Fruit fly (Drosophila melanogaster) whole organism, adult: Measurements from ENCODE around the gene CG33230.
A peak's percentile ranks its signal among the peaks of the same experiment; 100 is the strongest.

Experiments
- CG11617 ChIP-seq: fragments of 200-800 bp; sonication (Bioruptor generic); optimal IDR thresholded peaks from 2 replicates; lab custom pipeline; 2017; ENCODE audit warnings: mild to moderate bottlenecking, missing biosample characterization, missing genetic modification reagents, missing genetic modification characterization
- CG12768 ChIP-seq: fragments of 200-800 bp; sonication (Bioruptor generic); optimal IDR thresholded peaks from 2 replicates; lab custom pipeline; 2017; ENCODE audit warnings: missing biosample characterization, missing genetic modification characterization, mild to moderate bottlenecking, moderate library complexity, missing genetic modification reagents
- CG14711 ChIP-seq: fragments of 200-800 bp; sonication (Bioruptor generic); optimal IDR thresholded peaks from 2 replicates; lab custom pipeline; 2018; ENCODE audit warnings: missing biosample characterization, mild to moderate bottlenecking, missing genetic modification characterization, moderate library complexity
- CG1620 ChIP-seq: fragments of 200-800 bp; sonication (Bioruptor generic); optimal IDR thresholded peaks from 2 replicates; lab custom pipeline; 2016; ENCODE audit warnings: missing biosample characterization, missing genetic modification characterization
- CG33017 ChIP-seq: fragments of 200-800 bp; sonication (Bioruptor generic); optimal IDR thresholded peaks from 2 replicates; lab custom pipeline; 2018; ENCODE audit warnings: missing biosample characterization, mild to moderate bottlenecking, missing genetic modification characterization, moderate library complexity
- CG5204 ChIP-seq: fragments of 200-800 bp; sonication (Bioruptor generic); optimal IDR thresholded peaks from 2 replicates; lab custom pipeline; 2016; ENCODE audit warnings: missing biosample characterization, missing genetic modification characterization
- CG7045 ChIP-seq: fragments of 200-800 bp; sonication (Bioruptor generic); optimal IDR thresholded peaks from 2 replicates; lab custom pipeline; 2017; ENCODE audit warnings: missing biosample characterization, mild to moderate bottlenecking, missing genetic modification characterization
- CG7101 ChIP-seq: fragments of 200-800 bp; sonication (Bioruptor generic); optimal IDR thresholded peaks from 2 replicates; lab custom pipeline; 2018; ENCODE audit warnings: missing biosample characterization, mild to moderate bottlenecking, missing genetic modification characterization, moderate library complexity
- Clk ChIP-seq: fragments of 200-800 bp; sonication (Bioruptor generic); optimal IDR thresholded peaks from 2 replicates; lab custom pipeline; 2017; ENCODE audit warnings: missing biosample characterization, missing genetic modification characterization
- Crg-1 ChIP-seq: fragments of 200-800 bp; sonication (Bioruptor generic); optimal IDR thresholded peaks from 2 replicates; lab custom pipeline; 2016; ENCODE audit warnings: missing biosample characterization, missing genetic modification characterization
- Hr96 ChIP-seq: fragments of 200-800 bp; sonication (Bioruptor generic); optimal IDR thresholded peaks from 2 replicates; lab custom pipeline; 2016; ENCODE audit warnings: missing biosample characterization, missing genetic modification characterization
- Mnt ChIP-seq: fragments of 200-800 bp; sonication (Bioruptor generic); optimal IDR thresholded peaks from 2 replicates; lab custom pipeline; 2016; ENCODE audit warnings: missing biosample characterization, mild to moderate bottlenecking, missing genetic modification characterization
- bab1 ChIP-seq: fragments of 200-800 bp; sonication (Bioruptor generic); optimal IDR thresholded peaks from 3 replicates; lab custom pipeline; 2019; ENCODE audit warnings: missing biosample characterization, mild to moderate bottlenecking, missing genetic modification characterization, moderate library complexity
- cic ChIP-seq: fragments of 200-800 bp; sonication (Bioruptor generic); optimal IDR thresholded peaks from 2 replicates; lab custom pipeline; 2017; ENCODE audit warnings: missing biosample characterization, mild to moderate bottlenecking, missing genetic modification characterization, moderate library complexity
- cnc ChIP-seq, 2 experiments: fragments of >200 bp; optimal IDR thresholded peaks; 2 replicates each; lab custom pipeline; 2017
- kay ChIP-seq: fragments of 200-800 bp; sonication (Bioruptor generic); peaks from one replicate; lab custom pipeline; 2016; ENCODE audit warnings: missing biosample characterization, missing genetic modification characterization, borderline replicate concordance
- ovo ChIP-seq: fragments of 200-800 bp; sonication (Bioruptor generic); optimal IDR thresholded peaks from 2 replicates; lab custom pipeline; 2016; ENCODE audit warnings: missing biosample characterization, missing genetic modification characterization
- pad ChIP-seq: fragments of 200-800 bp; sonication (Bioruptor generic); optimal IDR thresholded peaks from 3 replicates; lab custom pipeline; 2017; ENCODE audit warnings: missing biosample characterization, missing genetic modification characterization, mild to moderate bottlenecking, moderate library complexity, missing genetic modification reagents
- tj ChIP-seq: fragments of 200-800 bp; sonication (Bioruptor generic); optimal IDR thresholded peaks from 3 replicates; lab custom pipeline; 2017; ENCODE audit warnings: missing biosample characterization, mild to moderate bottlenecking, missing genetic modification characterization, moderate library complexity
- toe ChIP-seq: fragments of 200-800 bp; sonication (Bioruptor generic); optimal IDR thresholded peaks from 2 replicates; lab custom pipeline; 2016; ENCODE audit warnings: missing biosample characterization, missing genetic modification characterization

CG33230 gene

DNA sequence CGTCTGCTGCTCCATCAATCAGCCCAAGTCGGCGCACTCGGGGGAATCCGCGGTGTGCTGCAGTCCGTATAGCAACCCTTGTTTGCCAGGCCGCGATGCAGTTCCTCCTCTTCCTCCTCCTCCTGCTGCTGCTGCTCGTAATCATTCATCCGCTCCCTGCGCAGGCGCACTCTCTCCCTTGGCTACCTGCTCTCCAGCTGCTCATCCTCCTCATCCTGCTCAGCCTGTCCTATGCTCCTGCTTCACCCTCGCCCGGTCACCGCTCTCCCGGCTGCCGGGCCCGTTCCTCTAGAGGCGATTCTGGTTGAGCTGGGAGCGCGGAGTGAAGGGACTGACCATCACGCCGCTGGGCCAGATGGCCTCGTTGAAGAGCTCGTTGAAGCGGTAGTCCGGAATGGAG is 8.7 kb downstream of the CG33230 start:
- TF ChIP-seq CG7045 (no peak), Clk (GFP tag; lab: Kevin White, UChicago) (no peak), CG11617 (GFP tag; lab: Kevin White, UChicago) (no peak), cic (GFP tag; lab: Kevin White, UChicago) (no peak), CG7101 (tag; lab: Kevin White, UChicago) (no peak), cnc (optimal IDR thresholded peaks at IDR 0.05; lab: Kevin White, UChicago) (no peak), CG12768 (GFP tag; lab: Kevin White, UChicago) (no peak), tj (GFP tag; lab: Kevin White, UChicago) (no peak), kay (no peak), ovo (GFP tag; lab: Kevin White, UChicago) (no peak), toe (GFP tag; lab: Kevin White, UChicago) (no peak), Hr96 (GFP tag; lab: Kevin White, UChicago) (no peak), CG5204 (GFP tag; lab: Kevin White, UChicago) (no peak), CG33017 (tag; lab: Kevin White, UChicago) (no peak), pad (GFP tag; lab: Kevin White, UChicago) (no peak), Crg-1 (no peak), Mnt (no peak), CG1620 (no peak), bab1 (GFP tag; lab: Kevin White, UChicago) (no peak), CG14711 (no peak)

DNA sequence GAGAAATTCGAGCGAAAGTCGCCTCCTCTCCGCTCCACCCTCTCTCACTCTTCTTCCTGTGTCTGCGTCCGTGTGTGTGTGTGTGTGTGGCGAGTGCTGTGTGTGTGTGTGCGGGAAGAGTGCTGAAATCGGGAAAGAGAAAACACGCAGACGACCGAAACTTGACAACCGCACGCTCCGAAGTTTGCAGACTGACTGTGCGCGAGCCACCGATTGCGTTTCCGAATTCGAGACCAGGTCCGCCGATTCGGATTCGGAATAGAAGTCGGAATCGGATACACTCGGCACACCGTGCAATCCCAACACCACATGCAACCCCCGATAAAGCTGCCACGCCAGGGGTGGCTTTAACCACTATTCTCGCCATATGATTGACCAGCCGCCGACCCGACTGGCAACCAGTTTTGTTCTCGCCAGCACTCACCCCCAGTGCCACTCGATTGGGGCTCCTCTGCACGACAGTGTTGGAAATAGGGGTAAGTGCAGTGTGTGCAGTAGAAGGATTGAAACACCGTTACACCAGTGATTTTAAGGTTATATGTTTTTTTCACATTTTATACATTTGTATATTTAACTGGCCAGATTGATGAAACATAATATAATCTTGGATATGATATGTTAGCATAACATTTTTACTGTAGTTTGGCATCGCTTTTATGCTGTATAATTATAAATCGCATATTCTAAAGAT is 10.1 kb downstream of the CG33230 start, which contains the start of gene CG13928:
Gene CG13928, minus strand, starts transcription at position 202 of the 691 bp plus-strand sequence.
- TF ChIP-seq pad (GFP tag; lab: Kevin White, UChicago) (no peak), cic (GFP tag; lab: Kevin White, UChicago) (peak; percentile 35), kay (no peak), toe (GFP tag; lab: Kevin White, UChicago) (peak; percentile 44), Mnt (no peak), CG14711 (no peak), Crg-1 (no peak), CG11617 (GFP tag; lab: Kevin White, UChicago) (no peak), CG7045 (peak; percentile 13), ovo (GFP tag; lab: Kevin White, UChicago) (no peak), CG33017 (tag; lab: Kevin White, UChicago) (no peak), CG12768 (GFP tag; lab: Kevin White, UChicago) (no peak), bab1 (GFP tag; lab: Kevin White, UChicago) (no peak), Clk (GFP tag; lab: Kevin White, UChicago) (peak; percentile 50), CG5204 (GFP tag; lab: Kevin White, UChicago) (peak; percentile 35), cnc (optimal IDR thresholded peaks at IDR 0.05; lab: Kevin White, UChicago) (no peak)

DNA sequence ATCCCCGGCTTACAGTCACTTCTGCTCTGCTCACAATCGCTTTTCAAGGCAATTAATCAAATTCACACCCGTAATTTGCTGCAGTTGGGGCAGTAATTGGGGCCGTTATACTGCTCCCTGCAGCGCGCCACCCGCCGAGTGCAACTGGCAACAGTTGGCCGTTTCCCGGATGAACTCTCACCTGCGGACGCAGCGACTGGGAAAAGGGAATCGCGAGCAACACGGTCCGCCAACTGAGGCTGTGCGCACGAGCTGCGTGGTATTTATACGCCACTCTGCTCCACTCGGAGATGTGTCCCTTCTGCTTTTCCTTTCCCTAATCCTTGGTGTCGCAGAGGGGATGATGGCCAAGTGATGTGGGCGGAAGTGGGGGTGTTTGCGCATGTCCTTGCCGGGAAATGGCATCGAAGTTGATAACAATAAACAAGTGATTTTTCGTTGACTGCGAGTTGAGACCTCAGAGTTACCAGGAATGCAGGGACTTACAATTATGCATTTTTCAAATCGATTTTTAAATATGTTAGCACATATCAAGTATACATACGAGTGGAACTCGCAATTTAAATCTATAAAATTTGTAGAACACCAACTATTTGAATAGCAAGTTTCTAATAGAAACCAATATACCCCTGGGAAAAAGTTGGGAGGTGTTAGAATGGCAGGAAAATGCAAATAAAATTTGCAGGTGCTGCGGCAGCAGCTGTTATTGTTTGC is 11.0 kb downstream of the CG33230 start, which contains the start of gene GC:
Gene GC, minus strand, starts transcription at position 238 of the 714 bp plus-strand sequence.
- TF ChIP-seq pad (GFP tag; lab: Kevin White, UChicago) (no peak), CG7045 (no peak), Hr96 (GFP tag; lab: Kevin White, UChicago) (no peak)

dm6 chr3L:1636886-1637285 is 18.7 kb downstream of the CG33230 start:
- no peak for TF ChIP-seq ovo (GFP tag; lab: Kevin White, UChicago)
- no peak for TF ChIP-seq CG33017 (tag; lab: Kevin White, UChicago)
- TF ChIP-seq Crg-1: no peak
- no peak for TF ChIP-seq pad (GFP tag; lab: Kevin White, UChicago)
- TF ChIP-seq CG1620: no peak
- TF ChIP-seq CG7045: no peak
- no peak for TF ChIP-seq CG7101 (tag; lab: Kevin White, UChicago)
- no peak for TF ChIP-seq cnc (optimal IDR thresholded peaks at IDR 0.05; lab: Kevin White, UChicago)
- no peak for TF ChIP-seq CG11617 (GFP tag; lab: Kevin White, UChicago)

DNA sequence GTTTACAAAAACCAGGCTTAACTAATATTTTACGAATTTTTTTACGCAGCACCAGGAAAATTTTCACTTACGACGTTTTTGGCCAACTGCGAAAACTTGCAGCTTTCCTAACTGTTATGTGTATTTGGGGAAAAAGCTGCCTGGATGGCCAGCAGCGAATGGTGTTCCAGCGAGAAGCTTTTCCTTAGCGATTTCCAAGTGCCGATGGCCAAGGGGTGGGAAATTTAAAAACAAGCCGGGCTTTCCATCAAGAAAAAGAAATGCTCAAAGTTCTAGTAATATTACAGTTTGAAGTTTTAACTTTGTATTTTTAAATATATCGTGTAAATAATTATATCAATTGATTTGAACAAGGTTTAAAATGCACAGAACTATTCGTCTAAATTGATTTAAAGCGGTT is 19.4 kb downstream of the CG33230 start, which contains the start of gene nSyb:
Gene nSyb, minus strand, starts transcription at position 101 of the 400 bp plus-strand sequence.
- TF ChIP-seq bab1 (GFP tag; lab: Kevin White, UChicago) (no peak), CG33017 (tag; lab: Kevin White, UChicago) (no peak), CG12768 (GFP tag; lab: Kevin White, UChicago) (no peak), CG7101 (tag; lab: Kevin White, UChicago) (no peak), CG5204 (GFP tag; lab: Kevin White, UChicago) (no peak), Mnt (no peak), Crg-1 (no peak), toe (GFP tag; lab: Kevin White, UChicago) (no peak), CG1620 (no peak), kay (no peak), pad (GFP tag; lab: Kevin White, UChicago) (no peak), cic (GFP tag; lab: Kevin White, UChicago) (no peak), Hr96 (GFP tag; lab: Kevin White, UChicago) (no peak), Clk (GFP tag; lab: Kevin White, UChicago) (no peak), CG7045 (no peak), tj (GFP tag; lab: Kevin White, UChicago) (no peak), CG11617 (GFP tag; lab: Kevin White, UChicago) (no peak)
